Fruit fly (Drosophila melanogaster) S2 (cell line): ENCODE measurements around the gene smp-30.

Source experiments
- CG8478 ChIP-seq: fragments of >200 bp; optimal IDR thresholded peaks from 2 replicates; lab custom pipeline; 2018
- CTCF ChIP-seq, 2 experiments: fragments of >200 bp; optimal IDR thresholded peaks; 2 replicates each; lab custom pipeline; 2018

dm6 chr3R:14721942-14722939 is 28.8 kb downstream of the smp-30 start:
- TF ChIP-seq CTCF (optimal IDR thresholded peaks at IDR 0.05; lab: Kevin White, UChicago) (no peak), CG8478 (lab: Kevin White, UChicago) (no peak)
